Worm (Caenorhabditis elegans) whole organism, young adult: Measurements from ENCODE around the gene ZK643.2.

Source experiments
- B0019.2 ChIP-seq: fragments of 200-800 bp; sonication (Bioruptor generic); conservative IDR thresholded peaks from 2 replicates; pipeline ENCODE4 v1.3.6; 2022; ENCODE audit warnings: missing genetic modification reagents, missing genetic modification characterization, missing compliant biosample characterization
- B0261.1 ChIP-seq: sonication (generic microtip); optimal IDR thresholded peaks from 2 replicates; lab custom pipeline; 2016; ENCODE audit warnings: mild to moderate bottlenecking, missing genetic modification characterization, moderate library complexity, missing compliant biosample characterization
- D2030.7 ChIP-seq: fragments of 200-800 bp; sonication (Bioruptor generic); IDR thresholded peaks from 2 replicates; pipeline ENCODE4 v1.3.6; 2022; ENCODE audit warnings: missing genetic modification reagents, missing genetic modification characterization, missing compliant biosample characterization
- F10E7.11 ChIP-seq: sonication (generic microtip); optimal IDR thresholded peaks from 2 replicates; lab custom pipeline; 2017; ENCODE audit warnings: mild to moderate bottlenecking, missing genetic modification characterization, moderate library complexity, missing compliant biosample characterization
- F33H1.4 ChIP-seq: fragments of 200-800 bp; sonication (Bioruptor generic); IDR thresholded peaks from 2 replicates; pipeline ENCODE4 v1.3.6; 2022; ENCODE audit warnings: missing genetic modification reagents, missing genetic modification characterization, missing compliant biosample characterization
- F39B2.1 ChIP-seq: fragments of 200-800 bp; sonication (Bioruptor generic); IDR thresholded peaks from 2 replicates; pipeline ENCODE4 v1.3.6; 2022; ENCODE audit warnings: missing genetic modification reagents, missing genetic modification characterization, missing compliant biosample characterization
- F49E8.2 ChIP-seq: sonication (generic microtip); optimal IDR thresholded peaks from 3 replicates; lab custom pipeline; 2017; ENCODE audit warnings: missing genetic modification characterization, mild to moderate bottlenecking, missing compliant biosample characterization, antibody characterized with exemption, moderate library complexity; ENCODE audit not compliant: insufficient read depth
- F55B11.4 ChIP-seq: sonication (generic microtip); optimal IDR thresholded peaks from 2 replicates; lab custom pipeline; 2016; ENCODE audit warnings: missing compliant biosample characterization, missing genetic modification characterization, borderline replicate concordance; ENCODE audit not compliant: insufficient read depth
- F57A8.1 ChIP-seq: fragments of 200-800 bp; sonication (Bioruptor generic); optimal IDR thresholded peaks from 2 replicates; lab custom pipeline; 2018; ENCODE audit warnings: mild to moderate bottlenecking, missing genetic modification characterization, moderate library complexity, missing compliant biosample characterization
- F57C9.4 ChIP-seq: sonication (generic microtip); optimal IDR thresholded peaks from 2 replicates; lab custom pipeline; 2017; ENCODE audit warnings: mild to moderate bottlenecking, missing genetic modification characterization, missing compliant biosample characterization
- K12H6.12 ChIP-seq: fragments of 200-800 bp; sonication (Bioruptor generic); optimal IDR thresholded peaks from 2 replicates; lab custom pipeline; 2018; ENCODE audit warnings: mild to moderate bottlenecking, missing genetic modification characterization, missing compliant biosample characterization
- Y53F4B.3 ChIP-seq: fragments of 200-800 bp; sonication (Bioruptor generic); IDR thresholded peaks from 2 replicates; pipeline ENCODE4 v1.3.6; 2022; ENCODE audit warnings: missing genetic modification reagents, missing genetic modification characterization, missing compliant biosample characterization
- akir-1 ChIP-seq: fragments of 200-800 bp; sonication (Bioruptor generic); optimal IDR thresholded peaks from 2 replicates; lab custom pipeline; 2018; ENCODE audit warnings: mild to moderate bottlenecking, missing genetic modification characterization, moderate library complexity, missing compliant biosample characterization
- ama-1 ChIP-seq, 3 experiments: fragments of 150-350 bp in 1 of 3; sonication (generic microtip) in 2 of 3; optimal IDR thresholded peaks; 2 replicates each; lab custom pipeline; 2014 to 2018; ENCODE audit warnings: missing biosample characterization in 2 of 3, missing genetic modification characterization in 2 of 3, missing genetic modification reagents in 2 of 3
- aptf-2 ChIP-seq: fragments of 200-800 bp; sonication (Bioruptor generic); conservative IDR thresholded peaks from 2 replicates; pipeline ENCODE4 v1.3.6; 2022; ENCODE audit warnings: missing genetic modification reagents, missing genetic modification characterization, missing compliant biosample characterization
- atf-7 ChIP-seq: sonication (generic microtip); optimal IDR thresholded peaks from 2 replicates; lab custom pipeline; 2017; ENCODE audit warnings: mild to moderate bottlenecking, missing genetic modification characterization, missing compliant biosample characterization
- attf-3 ChIP-seq: fragments of 200-800 bp; sonication (Bioruptor generic); conservative IDR thresholded peaks from 2 replicates; pipeline ENCODE4 v1.3.6; 2022; ENCODE audit warnings: missing genetic modification reagents, missing genetic modification characterization, missing compliant biosample characterization
- attf-5 ChIP-seq: fragments of 200-800 bp; sonication (Bioruptor generic); optimal IDR thresholded peaks from 2 replicates; lab custom pipeline; 2018; ENCODE audit warnings: mild to moderate bottlenecking, missing genetic modification characterization, missing compliant biosample characterization
- attf-6 ChIP-seq: fragments of 200-800 bp; sonication (Bioruptor generic); IDR thresholded peaks from 2 replicates; pipeline ENCODE4 v1.3.6; 2022; ENCODE audit warnings: missing genetic modification reagents, missing genetic modification characterization, missing compliant biosample characterization
- cebp-1 ChIP-seq, 2 experiments: fragments of 200-800 bp in 1 of 2; sonication (Bioruptor generic) in 1 of 2; sonication (generic microtip) in 1 of 2; IDR thresholded peaks in 1 of 2; optimal IDR thresholded peaks in 1 of 2; 2 replicates each; pipeline versions ENCODE4 v1.3.6 to Lab custom; 2017 to 2022; ENCODE audit warnings: missing compliant biosample characterization in 2 of 2, missing genetic modification characterization in 2 of 2, mild to moderate bottlenecking in 1 of 2, missing genetic modification reagents in 1 of 2, moderate library complexity in 1 of 2
- ceh-100 ChIP-seq: fragments of 200-800 bp; sonication (Bioruptor generic); IDR thresholded peaks from 2 replicates; pipeline ENCODE4 v1.3.6; 2022; ENCODE audit warnings: missing genetic modification reagents, missing genetic modification characterization, missing compliant biosample characterization
- ceh-27 ChIP-seq: fragments of 200-800 bp; sonication (Bioruptor generic); optimal IDR thresholded peaks from 2 replicates; lab custom pipeline; 2018; ENCODE audit warnings: mild to moderate bottlenecking, missing genetic modification characterization, moderate library complexity, missing compliant biosample characterization
- ceh-79 ChIP-seq: sonication (generic microtip); optimal IDR thresholded peaks from 2 replicates; lab custom pipeline; 2017; ENCODE audit warnings: mild to moderate bottlenecking, missing genetic modification characterization, missing compliant biosample characterization
- ceh-91 ChIP-seq: fragments of 200-800 bp; sonication (Bioruptor generic); IDR thresholded peaks from 2 replicates; pipeline ENCODE4 v1.3.6; 2022; ENCODE audit warnings: missing genetic modification reagents, missing genetic modification characterization, missing compliant biosample characterization
- efl-1 ChIP-seq: fragments of 150-350 bp; optimal IDR thresholded peaks from 2 replicates; lab custom pipeline; 2014; ENCODE audit warnings: missing biosample characterization, missing genetic modification reagents, missing genetic modification characterization
- egrh-3 ChIP-seq: fragments of 200-800 bp; sonication (Bioruptor generic); IDR thresholded peaks from 2 replicates; pipeline ENCODE4 v1.3.6; 2022; ENCODE audit warnings: missing genetic modification reagents, missing genetic modification characterization, missing compliant biosample characterization
- fkh-3 ChIP-seq: sonication (generic microtip); optimal IDR thresholded peaks from 2 replicates; lab custom pipeline; 2016; ENCODE audit warnings: mild to moderate bottlenecking, missing genetic modification characterization, missing compliant biosample characterization
- gei-17 ChIP-seq: fragments of 200-800 bp; sonication (Bioruptor generic); optimal IDR thresholded peaks from 2 replicates; lab custom pipeline; 2018; ENCODE audit warnings: mild to moderate bottlenecking, missing genetic modification characterization, missing compliant biosample characterization
- him-1 ChIP-seq: sonication (generic microtip); optimal IDR thresholded peaks from 2 replicates; lab custom pipeline; 2016; ENCODE audit warnings: missing genotype, missing genetic modification reagents, missing genetic modification characterization, missing compliant biosample characterization
- hlh-12 ChIP-seq: sonication (generic microtip); optimal IDR thresholded peaks from 2 replicates; lab custom pipeline; 2016; ENCODE audit warnings: missing genetic modification characterization, missing compliant biosample characterization
- hsf-1 ChIP-seq: fragments of 200-800 bp; sonication (Bioruptor generic); IDR thresholded peaks from 2 replicates; pipeline ENCODE4 v1.3.6; 2022; ENCODE audit warnings: missing genetic modification reagents, missing genetic modification characterization, missing compliant biosample characterization
- let-607 ChIP-seq, 2 experiments: fragments of 200-800 bp in 1 of 2; sonication (Bioruptor generic) in 1 of 2; sonication (generic microtip) in 1 of 2; optimal IDR thresholded peaks; 2 replicates each; lab custom pipeline; 2016 to 2018; ENCODE audit warnings: mild to moderate bottlenecking in 2 of 2, missing compliant biosample characterization in 2 of 2, missing genetic modification characterization in 2 of 2, moderate library complexity in 2 of 2, missing genotype in 1 of 2
- lir-1 ChIP-seq: fragments of 200-800 bp; sonication (Bioruptor generic); conservative IDR thresholded peaks from 2 replicates; pipeline ENCODE4 v1.3.6; 2022; ENCODE audit warnings: missing genetic modification reagents, missing genetic modification characterization, missing compliant biosample characterization
- mel-28 ChIP-seq: sonication (generic microtip); optimal IDR thresholded peaks from 2 replicates; lab custom pipeline; 2016; ENCODE audit warnings: borderline replicate concordance, mild to moderate bottlenecking, missing genetic modification characterization, missing compliant biosample characterization
- mxl-1 ChIP-seq: sonication (generic microtip); optimal IDR thresholded peaks from 2 replicates; lab custom pipeline; 2016; ENCODE audit warnings: missing genetic modification characterization, missing compliant biosample characterization
- nfya-2 ChIP-seq: fragments of 200-800 bp; sonication (Bioruptor generic); IDR thresholded peaks from 2 replicates; pipeline ENCODE4 v1.3.6; 2022; ENCODE audit warnings: missing genetic modification reagents, missing genetic modification characterization, missing compliant biosample characterization
- nhr-80 ChIP-seq: sonication (generic microtip); optimal IDR thresholded peaks from 2 replicates; lab custom pipeline; 2016; ENCODE audit warnings: missing genetic modification characterization, missing compliant biosample characterization
- repo-1 ChIP-seq: sonication (generic microtip); optimal IDR thresholded peaks from 2 replicates; lab custom pipeline; 2017; ENCODE audit warnings: mild to moderate bottlenecking, missing genetic modification characterization, missing compliant biosample characterization
- sdz-38 ChIP-seq: sonication (generic microtip); optimal IDR thresholded peaks from 2 replicates; lab custom pipeline; 2016; ENCODE audit warnings: missing genotype, missing genetic modification characterization, missing compliant biosample characterization
- sea-2 ChIP-seq: fragments of 200-800 bp; sonication (Bioruptor generic); IDR thresholded peaks from 2 replicates; pipeline ENCODE4 v1.3.6; 2022; ENCODE audit warnings: missing genetic modification characterization, missing compliant biosample characterization
- snpc-1.3 ChIP-seq: sonication (generic microtip); optimal IDR thresholded peaks from 2 replicates; lab custom pipeline; 2017; ENCODE audit warnings: missing genetic modification characterization, mild to moderate bottlenecking, missing compliant biosample characterization, antibody characterized with exemption, moderate library complexity, missing genotype, missing genetic modification reagents; ENCODE audit not compliant: insufficient read depth
- snpc-4 ChIP-seq, 5 experiments: fragments of 150-350 bp in 1 of 5; sonication (generic microtip) in 4 of 5; optimal IDR thresholded peaks; 2 replicates each; lab custom pipeline; 2014 to 2018; ENCODE audit warnings: missing genetic modification characterization in 5 of 5, missing biosample characterization in 3 of 5, antibody characterized with exemption in 2 of 5, mild to moderate bottlenecking in 2 of 5, missing compliant biosample characterization in 2 of 5, missing genotype in 2 of 5, moderate library complexity in 2 of 5, missing genetic modification reagents in 1 of 5
- somi-1 ChIP-seq: fragments of 200-800 bp; sonication (Bioruptor generic); optimal IDR thresholded peaks from 2 replicates; lab custom pipeline; 2018; ENCODE audit warnings: mild to moderate bottlenecking, missing genetic modification characterization, missing compliant biosample characterization
- sptf-2 ChIP-seq: fragments of 200-800 bp; sonication (Bioruptor generic); optimal IDR thresholded peaks from 2 replicates; lab custom pipeline; 2018; ENCODE audit warnings: mild to moderate bottlenecking, missing genetic modification characterization, missing compliant biosample characterization
- unc-130 ChIP-seq: sonication (generic microtip); optimal IDR thresholded peaks from 2 replicates; lab custom pipeline; 2016; ENCODE audit warnings: missing genetic modification reagents, missing genetic modification characterization, missing compliant biosample characterization
- xnd-1 ChIP-seq: sonication (generic microtip); optimal IDR thresholded peaks from 2 replicates; lab custom pipeline; 2016; ENCODE audit warnings: missing genotype, missing genetic modification reagents, missing genetic modification characterization, missing compliant biosample characterization
- zfh-2 ChIP-seq: fragments of 200-800 bp; sonication (Bioruptor generic); conservative IDR thresholded peaks from 2 replicates; pipeline ENCODE4 v1.3.6; 2022; ENCODE audit warnings: missing genetic modification reagents, missing genetic modification characterization, missing compliant biosample characterization

ZK643.2 gene

ce11 chrIII:8984960-8985359, 28.6 kb downstream of the ZK643.2 start (continued):
- TF ChIP-seq cebp-1 (GFP tag; IDR thresholded peaks at IDR 0.05; lab: Robert Waterston, UW), result peak; percentile 34; the same call in 1 of the 2 replicates
- TF ChIP-seq cebp-1 (tag; optimal IDR thresholded peaks at IDR 0.05; lab: Kevin White, UChicago), result peak; percentile 73
- no peak for TF ChIP-seq snpc-4 (GFP tag; optimal IDR thresholded peaks at IDR 0.05; lab: Kevin White, UChicago)
- peak in 1 of 4 experiments; percentile 0 for TF ChIP-seq snpc-4 (tag; optimal IDR thresholded peaks at IDR 0.05; lab: Kevin White, UChicago)
- TF ChIP-seq F57C9.4 (tag; lab: Kevin White, UChicago), result no peak
- TF ChIP-seq somi-1, result peak; percentile 62
- TF ChIP-seq ama-1 (optimal IDR thresholded peaks at IDR 0.05; lab: Kevin White, UChicago), result no peak
- no peak for TF ChIP-seq ama-1 (GFP tag; optimal IDR thresholded peaks at IDR 0.05; lab: Kevin White, UChicago)
- TF ChIP-seq nhr-80 (tag; lab: Kevin White, UChicago), result no peak
- TF ChIP-seq ceh-91 (GFP tag; lab: Robert Waterston, UW), result no peak
- no peak for TF ChIP-seq B0261.1 (tag; lab: Kevin White, UChicago)
- TF ChIP-seq ceh-79 (tag; lab: Kevin White, UChicago), result no peak
- TF ChIP-seq him-1 (tag; lab: Kevin White, UChicago), result no peak
- no peak for TF ChIP-seq ceh-27 (GFP tag; lab: Kevin White, UChicago)
- no peak for TF ChIP-seq sptf-2 (GFP tag; lab: Kevin White, UChicago)
- TF ChIP-seq mel-28 (tag; lab: Kevin White, UChicago), result no peak
- no peak for TF ChIP-seq D2030.7
- TF ChIP-seq repo-1, result no peak
- TF ChIP-seq aptf-2 (GFP tag; lab: Robert Waterston, UW), result no peak
- TF ChIP-seq snpc-1.3 (tag; lab: Kevin White, UChicago), result no peak
- no peak for TF ChIP-seq hlh-12 (tag; lab: Kevin White, UChicago)
- no peak for TF ChIP-seq B0019.2 (GFP tag; lab: Robert Waterston, UW)
- TF ChIP-seq sea-2 (GFP tag; lab: Robert Waterston, UW), result no peak
- TF ChIP-seq F49E8.2 (tag; lab: Kevin White, UChicago), result no peak
- TF ChIP-seq atf-7 (tag; lab: Kevin White, UChicago), result no peak
- no peak for TF ChIP-seq hsf-1 (GFP tag; lab: Robert Waterston, UW)
- no peak for TF ChIP-seq fkh-3
- no peak for TF ChIP-seq mxl-1
- no peak for TF ChIP-seq F39B2.1
- no peak for TF ChIP-seq nfya-2
- TF ChIP-seq akir-1 (GFP tag; lab: Kevin White, UChicago), result no peak
- no peak for TF ChIP-seq Y53F4B.3
- no peak for TF ChIP-seq F57A8.1
- TF ChIP-seq xnd-1 (tag; lab: Kevin White, UChicago), result no peak
- peak; percentile 0 for TF ChIP-seq attf-5 (GFP tag; lab: Kevin White, UChicago)
- no peak for TF ChIP-seq gei-17 (GFP tag; lab: Kevin White, UChicago)
- TF ChIP-seq unc-130 (GFP tag; lab: Kevin White, UChicago), result no peak
- no peak for TF ChIP-seq let-607 (tag; optimal IDR thresholded peaks at IDR 0.05; lab: Kevin White, UChicago)
- no peak for TF ChIP-seq ceh-100
- no peak for TF ChIP-seq egrh-3
- TF ChIP-seq K12H6.12, result peak; percentile 70
- no peak for TF ChIP-seq attf-6 (GFP tag; lab: Robert Waterston, UW)
- TF ChIP-seq F55B11.4, result no peak
- TF ChIP-seq zfh-2 (GFP tag; lab: Robert Waterston, UW), result no peak
- no peak for TF ChIP-seq sdz-38 (tag; lab: Kevin White, UChicago)
- TF ChIP-seq attf-3 (GFP tag; lab: Robert Waterston, UW), result no peak
- TF ChIP-seq F10E7.11 (tag; lab: Kevin White, UChicago), result no peak
- TF ChIP-seq F33H1.4, result no peak
- peak; percentile 28 for TF ChIP-seq efl-1 (GFP tag; lab: Kevin White, UChicago)
- TF ChIP-seq lir-1 (GFP tag; lab: Robert Waterston, UW), result no peak
